Worm (Caenorhabditis elegans) whole organism, young adult: ENCODE results near the gene ins-13.

Source experiments
- C06A6.2 ChIP-seq: fragments of 200-800 bp; sonication (Bioruptor generic); conservative IDR thresholded peaks from 2 replicates; pipeline ENCODE4 v1.3.6; 2022; ENCODE audit warnings: missing genetic modification characterization, missing compliant biosample characterization
- ceh-40 ChIP-seq: fragments of 200-800 bp; sonication (Bioruptor generic); IDR thresholded peaks from 2 replicates; pipeline ENCODE4 v1.3.6; 2022; ENCODE audit warnings: missing genetic modification characterization, missing compliant biosample characterization
- die-1 ChIP-seq: sonication (generic microtip); optimal IDR thresholded peaks from 2 replicates; lab custom pipeline; 2016; ENCODE audit warnings: missing genotype, mild to moderate bottlenecking, missing genetic modification characterization, missing compliant biosample characterization
- dpl-1 ChIP-seq: fragments of 150-350 bp; optimal IDR thresholded peaks from 2 replicates; lab custom pipeline; 2014; ENCODE audit warnings: missing biosample characterization, missing genetic modification reagents, missing genetic modification characterization
- egl-18 ChIP-seq: fragments of 200-800 bp; sonication (Bioruptor generic); IDR thresholded peaks from 2 replicates; pipeline ENCODE4 v1.3.6; 2022; ENCODE audit warnings: missing genetic modification reagents, missing genetic modification characterization, missing compliant biosample characterization
- him-1 ChIP-seq: sonication (generic microtip); optimal IDR thresholded peaks from 2 replicates; lab custom pipeline; 2016; ENCODE audit warnings: missing genotype, missing genetic modification reagents, missing genetic modification characterization, missing compliant biosample characterization
- rpc-1 ChIP-seq, 2 experiments: fragments of 150-350 bp in 1 of 2; sonication (generic microtip) in 1 of 2; optimal IDR thresholded peaks; 2 replicates each; lab custom pipeline; 2014 to 2018; ENCODE audit warnings: missing biosample characterization in 1 of 2, missing genetic modification characterization in 1 of 2, missing genetic modification reagents in 1 of 2, missing genotype in 1 of 2

- no peak for TF ChIP-seq die-1 (tag; lab: Kevin White, UChicago)
- no peak for TF ChIP-seq ceh-40
- TF ChIP-seq C06A6.2 (GFP tag; lab: Robert Waterston, UW): no peak
- TF ChIP-seq egl-18: no peak
- TF ChIP-seq rpc-1 (optimal IDR thresholded peaks at IDR 0.05; lab: Kevin White, UChicago): no peak
- no peak for TF ChIP-seq rpc-1 (tag; optimal IDR thresholded peaks at IDR 0.05; lab: Kevin White, UChicago)
- TF ChIP-seq dpl-1 (GFP tag; lab: Kevin White, UChicago): no peak
- no peak for TF ChIP-seq him-1
Observed at ce11 chrII:5582309-5582708, 37.6 kb upstream of the ins-13 start, which contains the start of gene T25E4.2.
